Worm (Caenorhabditis elegans) whole organism, L1 larva: ENCODE results near the gene ceh-16.

Source experiments
- F16B12.6 ChIP-seq: fragments of 150-350 bp; optimal IDR thresholded peaks from 2 replicates; lab custom pipeline; 2014; ENCODE audit warnings: missing biosample characterization, missing genetic modification characterization
- Y116A8C.19 ChIP-seq: sonication (generic microtip); optimal IDR thresholded peaks from 2 replicates; lab custom pipeline; 2016; ENCODE audit warnings: missing compliant biosample characterization, missing genetic modification characterization, borderline replicate concordance
- isw-1 ChIP-seq: fragments of 200-800 bp; sonication (Bioruptor generic); IDR thresholded peaks from 2 replicates; pipeline ENCODE4 v1.3.6; 2022; ENCODE audit warnings: missing genetic modification characterization, missing compliant biosample characterization
- lin-15B ChIP-seq: fragments of 150-350 bp; sonication (generic microtip); optimal IDR thresholded peaks from 3 replicates; lab custom pipeline; 2014; ENCODE audit warnings: missing biosample characterization, missing genetic modification characterization
- nhr-19 ChIP-seq: fragments of 200-800 bp; sonication (Bioruptor generic); conservative IDR thresholded peaks from 2 replicates; pipeline ENCODE4 v1.3.6; 2022; ENCODE audit warnings: missing genetic modification characterization, missing compliant biosample characterization
- nhr-90 ChIP-seq: sonication (generic microtip); optimal IDR thresholded peaks from 2 replicates; lab custom pipeline; 2016; ENCODE audit warnings: mild to moderate bottlenecking, missing genetic modification characterization, missing compliant biosample characterization; ENCODE audit not compliant: poor library complexity
- pqm-1 ChIP-seq: sonication (generic microtip); optimal IDR thresholded peaks from 3 replicates; lab custom pipeline; 2017; ENCODE audit warnings: missing biosample characterization, missing genetic modification characterization
- sox-4 ChIP-seq: sonication (generic microtip); optimal IDR thresholded peaks from 2 replicates; lab custom pipeline; 2016; ENCODE audit warnings: missing genetic modification characterization, missing compliant biosample characterization
- unc-62 ChIP-seq: fragments of 150-350 bp; optimal IDR thresholded peaks from 2 replicates; lab custom pipeline; 2014; ENCODE audit warnings: missing biosample characterization, missing genetic modification reagents, missing genetic modification characterization

The ceh-16 gene

ce11 chrIII:8668717-8669116 lies 46.2 kb downstream of the ceh-16 start (continued):
- no peak for TF ChIP-seq Y116A8C.19 (tag; lab: Kevin White, UChicago)
- TF ChIP-seq nhr-19: no peak
- TF ChIP-seq unc-62 (GFP tag; lab: Kevin White, UChicago): no peak
- TF ChIP-seq nhr-90 (tag; lab: Kevin White, UChicago): no peak
- no peak for TF ChIP-seq sox-4 (tag; lab: Kevin White, UChicago)
- no peak for TF ChIP-seq F16B12.6 (tag; lab: Kevin White, UChicago)
- TF ChIP-seq, all 84 proteins: peak for 4

- TF ChIP-seq unc-62 (GFP tag; lab: Kevin White, UChicago) (no peak), lin-15B (no peak), isw-1 (GFP tag; lab: Robert Waterston, UW) (no peak), pqm-1 (tag; lab: Kevin White, UChicago) (no peak)
These were observed 52.5 kb downstream of the ceh-16 start, which contains the start of gene pgl-2 for ce11 chrIII:8674980-8675485. Gene pgl-2, minus strand, starts transcription at chrIII:8675435.
